Worm (Caenorhabditis elegans) whole organism, L3 larva: ENCODE results near the gene C06E7.4.

Source experiments
- ZK546.5 ChIP-seq: sonication (generic microtip); optimal IDR thresholded peaks from 2 replicates; lab custom pipeline; 2017; ENCODE audit warnings: missing biosample characterization, missing genetic modification characterization
- aly-2 ChIP-seq: fragments of 150-350 bp; optimal IDR thresholded peaks from 2 replicates; lab custom pipeline; 2014; ENCODE audit warnings: missing biosample characterization, missing genetic modification characterization
- ama-1 ChIP-seq: fragments of 150-350 bp; optimal IDR thresholded peaks from 2 replicates; lab custom pipeline; 2018
- ceh-16 ChIP-seq: sonication (generic microtip); optimal IDR thresholded peaks from 2 replicates; lab custom pipeline; 2017; ENCODE audit warnings: missing biosample characterization, missing genetic modification characterization
- ceh-28 ChIP-seq: fragments of 150-350 bp; optimal IDR thresholded peaks from 2 replicates; lab custom pipeline; 2014; ENCODE audit warnings: missing biosample characterization, missing genetic modification reagents, missing genetic modification characterization
- ceh-82 ChIP-seq: fragments of 150-350 bp; optimal IDR thresholded peaks from 2 replicates; lab custom pipeline; 2014; ENCODE audit warnings: missing biosample characterization, missing genetic modification characterization
- daf-12 ChIP-seq: fragments of 150-350 bp; optimal IDR thresholded peaks from 2 replicates; lab custom pipeline; 2014; ENCODE audit warnings: missing biosample characterization, missing genetic modification reagents, missing genetic modification characterization
- egl-27 ChIP-seq: sonication (generic microtip); optimal IDR thresholded peaks from 4 replicates; lab custom pipeline; 2017; ENCODE audit warnings: missing biosample characterization, missing genetic modification reagents, missing genetic modification characterization
- egl-5 ChIP-seq: fragments of 150-350 bp; optimal IDR thresholded peaks from 2 replicates; lab custom pipeline; 2017; ENCODE audit warnings: missing biosample characterization, missing genetic modification reagents, missing genetic modification characterization, inconsistent platforms
- elt-1 ChIP-seq: fragments of 150-350 bp; optimal IDR thresholded peaks from 2 replicates; lab custom pipeline; 2014; ENCODE audit warnings: missing biosample characterization, missing genetic modification characterization
- elt-2 ChIP-seq: sonication (generic microtip); optimal IDR thresholded peaks from 2 replicates; lab custom pipeline; 2016; ENCODE audit warnings: missing genetic modification reagents, mild to moderate bottlenecking, missing genetic modification characterization, missing compliant biosample characterization
- elt-3 ChIP-seq, 3 experiments: fragments of 150-350 bp in 1 of 3; sonication (generic microtip) in 2 of 3; optimal IDR thresholded peaks; 2 replicates in 2 of 3; 4 replicates in 1 of 3; lab custom pipeline; 2014 to 2017; ENCODE audit warnings: missing biosample characterization in 3 of 3, missing genetic modification characterization in 3 of 3
- eor-1 ChIP-seq, 2 experiments: fragments of 150-350 bp; optimal IDR thresholded peaks; 2 replicates each; lab custom pipeline; 2014 to 2018; ENCODE audit warnings: missing biosample characterization in 2 of 2, missing genetic modification characterization in 2 of 2
- hmg-11 ChIP-seq: sonication (generic microtip); optimal IDR thresholded peaks from 2 replicates; lab custom pipeline; 2016; ENCODE audit warnings: missing genetic modification characterization, missing compliant biosample characterization
- jun-1 ChIP-seq: fragments of 150-350 bp; optimal IDR thresholded peaks from 2 replicates; lab custom pipeline; 2014; ENCODE audit warnings: missing biosample characterization, missing genetic modification reagents, missing genetic modification characterization
- lin-15B ChIP-seq: fragments of 150-350 bp; optimal IDR thresholded peaks from 2 replicates; lab custom pipeline; 2014; ENCODE audit warnings: missing biosample characterization, missing genetic modification characterization
- lin-39 ChIP-seq: fragments of 150-350 bp; optimal IDR thresholded peaks from 2 replicates; lab custom pipeline; 2018; ENCODE audit warnings: missing biosample characterization, missing genetic modification reagents, missing genetic modification characterization
- lsy-12 ChIP-seq: sonication (generic microtip); optimal IDR thresholded peaks from 2 replicates; lab custom pipeline; 2016; ENCODE audit warnings: mild to moderate bottlenecking, missing genetic modification characterization, missing compliant biosample characterization
- mdl-1 ChIP-seq: fragments of 150-350 bp; optimal IDR thresholded peaks from 2 replicates; lab custom pipeline; 2014; ENCODE audit warnings: missing biosample characterization, missing genetic modification characterization
- nfya-1 ChIP-seq: sonication (generic microtip); optimal IDR thresholded peaks from 2 replicates; lab custom pipeline; 2017; ENCODE audit warnings: missing genetic modification characterization, mild to moderate bottlenecking, missing compliant biosample characterization, antibody characterized with exemption, moderate library complexity; ENCODE audit not compliant: insufficient read depth
- nhr-11 ChIP-seq: fragments of 150-350 bp; optimal IDR thresholded peaks from 2 replicates; lab custom pipeline; 2014; ENCODE audit warnings: missing biosample characterization, missing genetic modification characterization
- nhr-12 ChIP-seq: fragments of 150-350 bp; optimal IDR thresholded peaks from 2 replicates; lab custom pipeline; 2014; ENCODE audit warnings: missing biosample characterization, missing genetic modification characterization
- nhr-23 ChIP-seq: fragments of 150-350 bp; optimal IDR thresholded peaks from 2 replicates; lab custom pipeline; 2014; ENCODE audit warnings: missing biosample characterization, missing genetic modification reagents, missing genetic modification characterization
- nhr-237 ChIP-seq: fragments of 150-350 bp; optimal IDR thresholded peaks from 2 replicates; lab custom pipeline; 2014; ENCODE audit warnings: missing biosample characterization, missing genetic modification characterization
- nhr-25 ChIP-seq: sonication (generic microtip); optimal IDR thresholded peaks from 2 replicates; lab custom pipeline; 2017; ENCODE audit warnings: missing biosample characterization, missing genetic modification characterization
- nhr-43 ChIP-seq: sonication (generic microtip); optimal IDR thresholded peaks from 2 replicates; lab custom pipeline; 2016; ENCODE audit warnings: mild to moderate bottlenecking, missing genetic modification characterization, missing compliant biosample characterization; ENCODE audit not compliant: poor library complexity, severe bottlenecking
- nhr-67 ChIP-seq: fragments of 150-350 bp; optimal IDR thresholded peaks from 2 replicates; lab custom pipeline; 2014; ENCODE audit warnings: missing biosample characterization, missing genetic modification characterization
- nhr-76 ChIP-seq: fragments of 150-350 bp; sonication (generic microtip); optimal IDR thresholded peaks from 5 replicates; lab custom pipeline; 2014; ENCODE audit warnings: missing biosample characterization, missing genetic modification characterization
- nhr-77 ChIP-seq: fragments of 150-350 bp; optimal IDR thresholded peaks from 2 replicates; lab custom pipeline; 2014; ENCODE audit warnings: missing biosample characterization, missing genetic modification characterization
- pqm-1 ChIP-seq: fragments of 150-350 bp; optimal IDR thresholded peaks from 2 replicates; lab custom pipeline; 2017; ENCODE audit warnings: missing biosample characterization, missing genetic modification characterization, inconsistent platforms
- skn-1 ChIP-seq: fragments of 150-350 bp; optimal IDR thresholded peaks from 2 replicates; lab custom pipeline; 2014; ENCODE audit warnings: missing biosample characterization, missing genetic modification characterization
- snpc-4 ChIP-seq: fragments of 150-350 bp; optimal IDR thresholded peaks from 2 replicates; lab custom pipeline; 2014; ENCODE audit warnings: missing biosample characterization, missing genetic modification characterization
- tbx-2 ChIP-seq: sonication (generic microtip); optimal IDR thresholded peaks from 2 replicates; lab custom pipeline; 2016; ENCODE audit warnings: mild to moderate bottlenecking, missing genetic modification characterization, missing compliant biosample characterization
- unc-62 ChIP-seq: fragments of 150-350 bp; sonication (generic microtip); optimal IDR thresholded peaks from 4 replicates; lab custom pipeline; 2014; ENCODE audit warnings: missing biosample characterization, missing genetic modification reagents, missing genetic modification characterization
- ztf-4 ChIP-seq: fragments of 150-350 bp; optimal IDR thresholded peaks from 2 replicates; lab custom pipeline; 2014; ENCODE audit warnings: missing biosample characterization, missing genetic modification characterization

C06E7.4 gene

ce11 chrIV:5891265-5891664, 31.5 kb upstream of the C06E7.4 start, which contains the start of gene H04M03.3:
H04M03.3 (plus strand) TSS chrIV:5891565.
- no peak for TF ChIP-seq lin-39 (tag; lab: Kevin White, UChicago)
- TF ChIP-seq jun-1 (tag; lab: Kevin White, UChicago), result no peak
- no peak for TF ChIP-seq nhr-77 (tag; lab: Kevin White, UChicago)
- no peak for TF ChIP-seq egl-27 (tag; lab: Kevin White, UChicago)
- no peak for TF ChIP-seq eor-1 (tag; optimal IDR thresholded peaks at IDR 0.05; lab: Kevin White, UChicago)
- no peak for TF ChIP-seq nhr-67 (tag; lab: Kevin White, UChicago)
- TF ChIP-seq pqm-1 (tag; lab: Kevin White, UChicago), result no peak
- TF ChIP-seq daf-12 (tag; lab: Kevin White, UChicago), result no peak
- no peak for TF ChIP-seq lin-15B
- TF ChIP-seq skn-1 (tag; lab: Kevin White, UChicago), result no peak
- TF ChIP-seq snpc-4, result no peak

DNA sequence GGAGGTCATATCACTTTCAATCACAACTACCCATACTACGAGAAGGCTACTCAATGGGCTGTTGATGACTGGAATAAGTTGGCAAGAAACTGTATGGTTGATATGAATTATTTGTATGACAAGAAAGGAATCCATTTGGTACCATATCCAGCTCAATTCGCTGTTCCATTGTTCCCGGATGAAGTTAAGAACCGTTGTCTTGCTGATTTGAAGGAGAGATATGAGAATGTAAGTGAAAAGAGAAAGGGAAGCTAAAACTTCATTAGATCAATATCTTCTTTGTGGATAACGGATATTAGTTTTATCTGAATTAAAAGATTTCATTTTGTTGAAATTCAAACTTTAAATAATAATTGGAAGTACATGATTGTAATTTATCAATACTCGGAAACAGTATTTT, 26.8 kb upstream of the C06E7.4 start:
- TF ChIP-seq hmg-11 (tag; lab: Kevin White, UChicago), result no peak
- TF ChIP-seq elt-1, result no peak
- no peak for TF ChIP-seq elt-2 (tag; lab: Kevin White, UChicago)
- no peak for TF ChIP-seq tbx-2 (tag; lab: Kevin White, UChicago)
- TF ChIP-seq nhr-25 (tag; lab: Kevin White, UChicago), result no peak
- TF ChIP-seq egl-5 (tag; lab: Kevin White, UChicago), result no peak
- TF ChIP-seq mdl-1 (tag; lab: Kevin White, UChicago), result no peak
- TF ChIP-seq lsy-12 (tag; lab: Kevin White, UChicago), result no peak
- no peak for TF ChIP-seq nhr-43 (tag; lab: Kevin White, UChicago)
- no peak for TF ChIP-seq elt-3 (tag; optimal IDR thresholded peaks at IDR 0.05; lab: Kevin White, UChicago)
- TF ChIP-seq ceh-82 (tag; lab: Kevin White, UChicago), result no peak
- TF ChIP-seq nhr-237, result no peak
- TF ChIP-seq ztf-4 (tag; lab: Kevin White, UChicago), result no peak
- TF ChIP-seq nhr-23 (tag; lab: Kevin White, UChicago), result no peak
- no peak for TF ChIP-seq lin-15B
- TF ChIP-seq nfya-1, result no peak
- TF ChIP-seq egl-27 (tag; lab: Kevin White, UChicago), result no peak

- TF ChIP-seq nhr-12 (tag; lab: Kevin White, UChicago) (no peak), nhr-77 (tag; lab: Kevin White, UChicago) (no peak), elt-1 (peak; percentile 84), nhr-43 (tag; lab: Kevin White, UChicago) (peak; percentile 1), jun-1 (tag; lab: Kevin White, UChicago) (no peak), nhr-23 (tag; lab: Kevin White, UChicago) (peak; percentile 30)
These were observed 25.6 kb upstream of the C06E7.4 start, which contains the start of gene glf-1 for ce11 chrIV:5885180-5885887. glf-1 (plus strand) TSS chrIV:5885835.

DNA sequence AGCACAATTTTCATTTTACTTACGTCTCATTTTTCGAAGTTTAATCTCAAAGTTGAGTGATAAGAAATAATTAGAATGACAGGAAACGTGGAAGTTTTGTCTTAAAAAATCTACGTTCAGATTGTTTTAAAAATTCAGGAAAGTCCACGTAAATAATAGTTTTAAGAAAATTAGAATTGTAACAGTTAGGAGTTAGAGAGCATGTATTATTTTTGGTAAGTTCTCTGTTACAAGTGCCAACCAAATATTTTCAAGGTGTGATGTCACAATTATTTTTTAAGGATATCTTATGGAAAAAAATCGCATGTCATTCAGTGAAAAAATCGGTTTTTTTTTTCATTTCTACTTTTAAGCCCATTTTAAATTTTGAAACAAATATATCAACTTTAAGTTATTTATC, 24.7 kb upstream of the C06E7.4 start, which contains the start of gene H04M03.11:
TSS of gene H04M03.11 (minus strand) at position 101 of the 400 bp plus-strand sequence.
- no peak for TF ChIP-seq elt-2 (tag; lab: Kevin White, UChicago)
- no peak for TF ChIP-seq unc-62
- no peak for TF ChIP-seq ztf-4 (tag; lab: Kevin White, UChicago)
- no peak for TF ChIP-seq pqm-1 (tag; lab: Kevin White, UChicago)
- TF ChIP-seq eor-1 (tag; optimal IDR thresholded peaks at IDR 0.05; lab: Kevin White, UChicago), result no peak
- TF ChIP-seq egl-5 (tag; lab: Kevin White, UChicago), result no peak
- no peak for TF ChIP-seq nhr-67 (tag; lab: Kevin White, UChicago)
- TF ChIP-seq ama-1, result no peak

ce11 chrIV:5879853-5880252, 20.1 kb upstream of the C06E7.4 start, which contains the start of gene srv-22:
srv-22 (minus strand) TSS chrIV:5879953.
- TF ChIP-seq ZK546.5 (tag; lab: Kevin White, UChicago) (no peak), nhr-76 (tag; lab: Kevin White, UChicago) (no peak), ceh-28 (tag; lab: Kevin White, UChicago) (no peak), nhr-11 (tag; lab: Kevin White, UChicago) (no peak), nhr-12 (tag; lab: Kevin White, UChicago) (no peak), pqm-1 (tag; lab: Kevin White, UChicago) (no peak), nhr-23 (tag; lab: Kevin White, UChicago) (no peak), ceh-16 (no peak), mdl-1 (tag; lab: Kevin White, UChicago) (no peak), nhr-77 (tag; lab: Kevin White, UChicago) (no peak), aly-2 (tag; lab: Kevin White, UChicago) (no peak), nhr-237 (no peak), nhr-25 (tag; lab: Kevin White, UChicago) (no peak), snpc-4 (no peak)
